Fruit fly (Drosophila melanogaster): ENCODE measurements around the gene Ama.

Gene Ama

DNA sequence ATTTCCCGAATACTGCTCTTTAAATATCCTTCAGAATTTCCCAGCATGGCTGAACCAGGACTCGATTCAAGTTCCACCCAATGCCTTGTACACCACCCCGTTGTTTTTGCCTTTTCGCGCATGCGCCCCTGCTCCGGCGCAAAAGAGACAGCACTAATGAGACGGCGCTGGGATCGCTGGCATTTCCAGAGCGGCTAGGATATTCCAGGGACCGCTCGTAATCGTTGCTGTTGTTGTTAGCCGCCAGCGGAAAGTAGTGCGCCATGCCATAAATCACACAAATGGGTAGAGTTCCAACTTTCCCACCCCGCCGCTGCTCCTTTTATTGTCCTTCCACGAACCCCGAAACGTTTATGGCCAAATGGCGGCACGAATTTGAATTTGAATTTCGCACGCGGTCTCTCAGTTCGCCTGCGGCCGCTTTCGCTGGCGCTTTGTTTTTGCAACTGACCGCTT lies at the start of gene Ama:
Ama (plus strand) TSS at position 406 of the 456 bp plus-strand sequence.
- no peak for TF ChIP-seq insv (optimal IDR thresholded peaks at IDR 0.05)
- TF ChIP-seq Sin3A (optimal IDR thresholded peaks at IDR 0.05) = no peak
- no peak for TF ChIP-seq h (optimal IDR thresholded peaks at IDR 0.05)
- no peak for TF ChIP-seq ttk (optimal IDR thresholded peaks at IDR 0.05)
- no peak for TF ChIP-seq Myc (optimal IDR thresholded peaks at IDR 0.05)
- TF ChIP-seq psq (optimal IDR thresholded peaks at IDR 0.05) = no peak

DNA sequence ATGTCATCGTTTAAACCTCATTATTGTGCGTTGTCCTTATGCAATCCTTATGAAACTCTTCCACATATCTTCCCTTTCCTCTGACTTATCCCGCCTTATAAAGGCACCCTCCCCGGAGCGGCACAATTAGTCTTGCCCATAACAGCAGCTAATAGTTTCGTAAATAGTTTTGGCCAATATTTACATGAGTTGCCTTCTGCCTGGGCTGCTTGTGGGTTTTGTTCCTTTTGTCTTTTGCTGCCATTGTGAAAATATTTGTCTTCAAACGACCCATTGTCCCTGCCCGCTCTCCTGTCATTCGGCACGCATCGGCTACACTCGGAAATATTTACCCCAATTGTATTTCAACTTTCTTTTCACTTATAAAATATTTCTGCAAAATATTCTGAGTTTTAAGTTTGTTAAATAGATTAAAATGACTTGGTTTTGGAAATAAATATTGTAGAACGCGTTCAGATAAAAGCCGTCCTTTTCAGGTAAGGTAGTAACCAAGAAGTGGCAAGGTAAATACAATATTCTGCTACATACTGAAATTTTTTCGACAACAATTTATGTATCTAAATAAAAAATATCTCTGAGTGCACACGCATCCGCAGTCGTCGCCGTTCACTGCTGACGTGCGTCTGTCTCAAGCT lies 38.7 kb upstream of the Ama start:
- TF ChIP-seq insv (optimal IDR thresholded peaks at IDR 0.05) (no peak), Sin3A (optimal IDR thresholded peaks at IDR 0.05) (no peak), h (optimal IDR thresholded peaks at IDR 0.05) (no peak), Myc (optimal IDR thresholded peaks at IDR 0.05) (no peak), ttk (optimal IDR thresholded peaks at IDR 0.05) (no peak), psq (optimal IDR thresholded peaks at IDR 0.05) (no peak)

DNA sequence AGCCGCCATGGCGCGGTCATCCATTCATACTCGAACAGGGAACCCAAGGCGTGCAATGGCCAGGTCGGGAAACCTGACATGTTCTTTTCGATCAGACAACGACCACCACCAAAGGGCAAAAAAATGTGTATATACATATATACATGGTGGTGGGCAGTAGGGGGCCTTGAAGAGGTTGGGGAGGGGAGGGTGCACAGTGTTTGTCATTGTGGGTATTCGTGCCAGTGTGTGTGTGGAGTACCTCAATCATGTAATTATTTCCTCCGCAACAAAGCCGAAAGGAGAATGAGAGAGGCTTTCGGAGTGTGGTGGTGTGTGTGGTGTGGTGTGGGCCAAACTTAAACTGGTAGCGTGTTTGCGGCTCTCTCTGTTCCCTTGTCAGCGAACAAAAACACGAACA lies 36.3 kb upstream of the Ama start:
- TF ChIP-seq psq (optimal IDR thresholded peaks at IDR 0.05) = no peak
- no peak for TF ChIP-seq insv (optimal IDR thresholded peaks at IDR 0.05)
- no peak for TF ChIP-seq Sin3A (optimal IDR thresholded peaks at IDR 0.05)
- no peak for TF ChIP-seq ttk (optimal IDR thresholded peaks at IDR 0.05)
- no peak for TF ChIP-seq Myc (optimal IDR thresholded peaks at IDR 0.05)
- no peak for TF ChIP-seq h (optimal IDR thresholded peaks at IDR 0.05)

DNA sequence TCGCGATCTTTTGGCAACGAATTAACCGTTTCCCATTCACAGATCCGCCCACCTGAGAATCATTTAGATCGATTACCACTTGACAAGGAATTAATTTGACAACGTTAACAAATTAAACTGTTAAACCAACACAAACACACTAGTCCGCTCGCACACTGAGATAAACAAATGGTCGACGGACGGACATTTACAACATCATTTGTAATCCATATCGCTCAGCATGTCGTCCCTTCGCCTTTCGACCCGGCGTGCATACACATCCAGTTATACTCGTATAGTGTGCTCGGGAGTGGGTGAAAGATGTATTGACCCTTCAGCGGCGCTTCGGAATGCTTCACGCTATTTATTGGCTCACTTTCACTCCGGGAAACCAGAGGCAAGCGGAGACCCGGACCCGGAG lies 26.7 kb upstream of the Ama start:
- TF ChIP-seq insv (optimal IDR thresholded peaks at IDR 0.05) (no peak), ttk (optimal IDR thresholded peaks at IDR 0.05) (no peak), psq (optimal IDR thresholded peaks at IDR 0.05) (no peak), h (optimal IDR thresholded peaks at IDR 0.05) (no peak), Sin3A (optimal IDR thresholded peaks at IDR 0.05) (no peak), Myc (optimal IDR thresholded peaks at IDR 0.05) (no peak)

DNA sequence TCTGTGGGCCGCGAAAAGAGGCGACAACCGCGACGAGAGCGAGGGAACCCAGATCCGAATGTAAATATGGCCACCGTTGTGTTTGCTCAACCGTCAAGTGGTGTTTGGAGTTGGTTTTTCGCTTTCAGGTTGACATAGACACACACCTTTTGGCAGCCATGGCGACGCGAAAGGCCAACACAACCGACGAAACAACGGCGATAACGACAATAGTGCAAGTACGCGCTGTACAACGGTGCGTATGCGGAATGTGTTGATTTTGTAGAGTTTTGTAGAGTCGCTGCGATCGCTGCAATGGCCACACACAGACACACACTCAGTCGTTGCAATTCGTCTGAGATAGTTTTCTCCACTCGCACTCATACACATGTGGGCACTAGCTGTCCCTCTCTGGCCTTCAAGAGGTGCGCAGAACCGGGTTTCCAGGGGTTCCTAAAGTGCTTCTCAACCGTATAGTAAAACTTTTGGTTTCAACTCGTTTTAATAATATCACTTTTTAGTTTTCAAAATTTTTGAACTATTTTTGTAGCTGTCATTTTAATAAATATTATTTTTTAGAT lies 20.9 kb upstream of the Ama start:
- TF ChIP-seq insv (optimal IDR thresholded peaks at IDR 0.05) (no peak), psq (optimal IDR thresholded peaks at IDR 0.05) (no peak), Myc (optimal IDR thresholded peaks at IDR 0.05) (no peak), h (optimal IDR thresholded peaks at IDR 0.05) (no peak), Sin3A (optimal IDR thresholded peaks at IDR 0.05) (no peak), ttk (optimal IDR thresholded peaks at IDR 0.05) (no peak)

DNA sequence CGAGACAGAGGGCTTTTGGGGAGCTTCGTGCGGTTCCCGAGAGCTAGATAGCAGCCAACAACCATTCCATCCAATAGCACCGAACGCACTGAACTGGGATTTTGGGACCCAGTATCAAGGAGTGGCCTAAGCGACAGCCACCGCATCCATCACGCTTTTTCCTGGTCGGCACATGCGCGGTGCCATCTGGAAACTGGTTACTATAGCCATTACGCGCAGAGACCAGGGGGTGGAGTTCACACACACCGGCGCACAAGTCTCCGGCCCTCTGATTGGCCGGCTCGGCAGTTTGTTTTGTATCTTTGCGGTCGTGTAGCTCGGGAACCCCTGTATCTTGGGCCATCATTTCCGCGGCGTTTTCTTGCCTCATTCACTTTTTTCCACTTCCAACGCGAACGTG lies 20.4 kb upstream of the Ama start, which contains the start of gene pb:
pb (minus strand) TSS at position 81 of the 400 bp plus-strand sequence.
- TF ChIP-seq Myc (optimal IDR thresholded peaks at IDR 0.05) = no peak
- TF ChIP-seq Sin3A (optimal IDR thresholded peaks at IDR 0.05) = no peak
- no peak for TF ChIP-seq h (optimal IDR thresholded peaks at IDR 0.05)
- TF ChIP-seq psq (optimal IDR thresholded peaks at IDR 0.05) = no peak
- TF ChIP-seq insv (optimal IDR thresholded peaks at IDR 0.05) = no peak
- no peak for TF ChIP-seq ttk (optimal IDR thresholded peaks at IDR 0.05)

DNA sequence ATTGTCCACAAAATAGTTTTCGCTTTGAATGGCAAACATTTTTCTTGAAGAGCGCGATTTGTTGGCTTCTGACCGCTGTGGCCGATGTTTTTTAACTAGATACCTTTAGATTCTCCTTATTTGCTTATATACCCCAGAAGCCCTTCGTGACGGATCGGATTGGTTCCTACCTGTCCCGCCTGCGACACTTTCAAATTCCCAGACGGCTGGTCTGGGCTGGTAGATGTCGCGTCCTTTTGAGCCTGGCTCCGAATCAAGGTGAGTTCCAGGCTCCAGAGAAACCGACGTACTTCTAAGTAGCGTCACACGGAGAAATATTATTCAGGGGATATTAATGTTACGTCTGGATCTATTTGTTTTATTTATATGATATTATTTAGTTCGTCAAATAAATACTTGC lies 18.4 kb upstream of the Ama start, which contains the start of gene zen2:
zen2 (minus strand) TSS at position 101 of the 400 bp plus-strand sequence.
- TF ChIP-seq Myc (optimal IDR thresholded peaks at IDR 0.05) = no peak
- no peak for TF ChIP-seq h (optimal IDR thresholded peaks at IDR 0.05)
- TF ChIP-seq ttk (optimal IDR thresholded peaks at IDR 0.05) = no peak
- no peak for TF ChIP-seq Sin3A (optimal IDR thresholded peaks at IDR 0.05)
- no peak for TF ChIP-seq psq (optimal IDR thresholded peaks at IDR 0.05)
- no peak for TF ChIP-seq insv (optimal IDR thresholded peaks at IDR 0.05)

DNA sequence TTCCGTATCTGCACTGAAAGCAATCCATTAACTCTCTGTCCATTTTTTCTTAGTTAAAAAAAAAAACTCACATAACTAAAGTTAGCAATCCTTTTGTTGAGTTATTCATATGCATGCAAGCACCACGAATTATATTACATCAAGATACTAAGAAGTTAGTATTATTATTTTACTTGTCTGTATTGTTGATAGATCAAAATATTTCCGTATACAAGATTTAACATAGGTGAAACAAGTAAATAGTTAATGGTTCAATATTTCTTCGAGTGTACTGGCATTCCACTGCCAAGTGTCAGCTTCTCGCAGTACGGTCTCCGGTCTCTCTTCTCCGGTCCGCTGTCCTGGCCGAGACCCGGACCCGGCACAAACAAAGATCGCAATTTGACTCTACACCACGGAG lies 16.2 kb upstream of the Ama start:
- no peak for TF ChIP-seq h (optimal IDR thresholded peaks at IDR 0.05)
- TF ChIP-seq Sin3A (optimal IDR thresholded peaks at IDR 0.05) = no peak
- no peak for TF ChIP-seq Myc (optimal IDR thresholded peaks at IDR 0.05)
- TF ChIP-seq psq (optimal IDR thresholded peaks at IDR 0.05) = no peak
- TF ChIP-seq ttk (optimal IDR thresholded peaks at IDR 0.05) = no peak

DNA sequence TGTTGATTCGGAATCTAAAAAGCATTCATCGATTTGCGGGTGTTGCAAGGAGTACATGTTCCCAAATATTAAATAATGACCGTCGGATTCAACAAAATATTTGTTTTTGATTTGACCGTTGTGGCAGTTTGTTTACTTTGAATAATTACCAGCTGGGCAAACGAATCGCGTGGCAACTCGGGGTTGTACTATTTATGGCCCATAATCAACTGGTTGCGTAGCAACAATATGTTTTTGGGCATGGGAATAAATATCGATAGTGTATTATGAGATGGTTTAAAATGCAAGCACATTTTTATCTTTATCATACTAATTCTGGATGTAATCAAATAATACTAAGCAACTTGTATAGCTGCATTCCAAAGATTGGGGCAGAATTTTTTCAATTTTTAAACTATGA lies 14.5 kb upstream of the Ama start, which contains the start of gene CG34297:
CG34297 (minus strand) TSS at position 101 of the 400 bp plus-strand sequence.
- no peak for TF ChIP-seq insv (optimal IDR thresholded peaks at IDR 0.05)
- TF ChIP-seq ttk (optimal IDR thresholded peaks at IDR 0.05) = no peak
- TF ChIP-seq psq (optimal IDR thresholded peaks at IDR 0.05) = no peak
- no peak for TF ChIP-seq Myc (optimal IDR thresholded peaks at IDR 0.05)
- TF ChIP-seq h (optimal IDR thresholded peaks at IDR 0.05) = no peak
- TF ChIP-seq Sin3A (optimal IDR thresholded peaks at IDR 0.05) = no peak

DNA sequence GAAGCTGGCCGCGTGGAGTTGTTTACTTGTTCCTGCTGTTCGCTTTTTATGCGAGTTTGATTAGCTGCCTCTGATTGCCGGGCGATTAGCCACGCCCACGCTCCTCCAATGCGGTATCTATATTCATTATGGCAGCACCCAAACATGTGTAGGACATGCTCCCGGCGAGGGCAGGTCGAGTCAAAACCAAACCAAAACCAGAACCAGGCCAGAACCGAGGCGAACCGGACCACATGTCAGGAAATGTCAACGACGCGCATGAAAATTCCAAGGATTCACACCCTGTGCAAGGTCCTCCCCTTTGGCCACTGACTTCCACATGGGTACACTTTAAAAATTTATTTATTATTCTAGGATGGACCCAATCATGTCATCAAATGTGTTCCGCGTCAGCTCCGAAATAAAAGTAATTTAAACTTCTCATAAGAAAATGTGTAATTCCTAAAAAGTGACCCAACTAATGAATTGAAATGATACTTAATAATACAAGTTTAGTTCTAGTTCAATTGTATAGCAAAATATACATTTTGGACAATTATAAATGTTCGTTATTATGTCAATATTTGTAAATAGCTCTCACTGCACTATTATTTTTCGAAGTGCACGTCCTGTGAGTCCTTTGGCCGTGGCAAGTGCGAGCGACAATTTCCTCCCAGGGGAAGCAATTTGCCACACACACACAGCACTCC lies 10.8 kb upstream of the Ama start:
- TF ChIP-seq Sin3A (optimal IDR thresholded peaks at IDR 0.05) (no peak), psq (optimal IDR thresholded peaks at IDR 0.05) (no peak), ttk (optimal IDR thresholded peaks at IDR 0.05) (no peak), Myc (optimal IDR thresholded peaks at IDR 0.05) (no peak), h (optimal IDR thresholded peaks at IDR 0.05) (no peak), insv (optimal IDR thresholded peaks at IDR 0.05) (no peak)

DNA sequence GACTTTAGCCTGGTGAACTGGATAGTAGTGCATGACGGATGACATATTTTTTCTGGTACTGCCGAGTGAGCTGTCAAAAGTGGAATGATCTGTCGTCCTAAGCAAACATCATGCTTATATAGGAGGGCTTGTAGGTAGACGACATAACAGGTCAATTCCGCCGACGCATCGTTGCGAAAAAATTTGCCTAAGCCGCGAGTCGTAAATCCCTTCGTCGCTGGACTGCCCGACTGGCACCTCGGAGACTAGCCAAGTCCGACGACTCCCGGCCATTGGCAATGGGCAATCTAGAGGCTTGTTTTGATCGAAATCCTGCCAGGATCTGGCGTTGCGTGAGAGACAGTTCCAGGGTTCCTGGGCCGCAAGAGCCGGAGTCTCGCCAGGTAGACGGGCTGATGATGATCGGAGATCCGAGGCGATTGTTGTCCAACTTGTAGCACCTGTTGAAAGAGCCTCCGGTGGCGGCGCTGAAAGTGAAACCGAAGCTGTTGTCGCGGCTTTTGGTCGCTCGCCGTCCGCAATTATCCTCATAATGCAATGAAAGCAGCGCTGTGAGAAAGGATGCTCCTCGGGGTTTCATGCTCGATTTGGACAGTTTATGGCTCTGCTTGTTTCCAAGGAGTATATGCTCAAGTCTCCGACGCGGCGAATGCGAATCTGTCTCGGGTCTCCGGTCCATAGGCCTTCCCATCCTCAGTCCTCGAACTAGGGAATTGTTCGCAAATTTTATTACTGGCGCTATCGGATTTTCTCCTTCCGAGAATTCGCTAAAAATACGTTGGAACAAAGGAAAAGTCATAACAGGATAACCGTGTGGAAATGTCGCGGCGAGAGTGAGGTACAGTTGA lies 8.1 kb upstream of the Ama start, which contains the start of gene zen:
zen (minus strand) TSS at position 91 of the 848 bp plus-strand sequence.
- TF ChIP-seq insv (optimal IDR thresholded peaks at IDR 0.05) = no peak
- no peak for TF ChIP-seq h (optimal IDR thresholded peaks at IDR 0.05)
- TF ChIP-seq Myc (optimal IDR thresholded peaks at IDR 0.05) = no peak
- no peak for TF ChIP-seq psq (optimal IDR thresholded peaks at IDR 0.05)
- TF ChIP-seq Sin3A (optimal IDR thresholded peaks at IDR 0.05) = no peak
- no peak for TF ChIP-seq ttk (optimal IDR thresholded peaks at IDR 0.05)

Data from Kc167 (cell line).